Fruit fly (Drosophila melanogaster): Measurements from ENCODE around the gene CG31465.

Gene CG31465

DNA sequence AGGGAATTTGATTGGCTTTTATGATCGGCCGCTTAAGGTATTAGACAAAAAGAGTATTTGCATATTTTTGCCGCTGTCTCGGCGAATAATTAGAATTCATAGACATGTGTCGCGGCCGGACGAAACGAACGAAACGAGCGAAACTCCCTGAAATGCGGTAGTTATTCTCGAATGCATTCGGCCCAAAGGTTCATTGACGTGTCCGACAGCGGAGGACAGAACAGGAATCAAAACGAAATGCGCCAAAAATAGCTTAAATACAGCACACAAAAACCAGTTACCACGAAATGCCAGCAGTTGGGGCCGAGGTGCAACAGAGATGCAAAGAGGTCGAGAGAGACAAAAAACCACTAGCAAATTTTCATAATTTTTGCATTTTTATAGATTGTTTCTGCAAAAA lies 23.7 kb downstream of the CG31465 start:
- TF ChIP-seq CG17801 (GFP tag; optimal IDR thresholded peaks at IDR 0.05; ENCODE audit: partially characterized antibody) = no peak

DNA sequence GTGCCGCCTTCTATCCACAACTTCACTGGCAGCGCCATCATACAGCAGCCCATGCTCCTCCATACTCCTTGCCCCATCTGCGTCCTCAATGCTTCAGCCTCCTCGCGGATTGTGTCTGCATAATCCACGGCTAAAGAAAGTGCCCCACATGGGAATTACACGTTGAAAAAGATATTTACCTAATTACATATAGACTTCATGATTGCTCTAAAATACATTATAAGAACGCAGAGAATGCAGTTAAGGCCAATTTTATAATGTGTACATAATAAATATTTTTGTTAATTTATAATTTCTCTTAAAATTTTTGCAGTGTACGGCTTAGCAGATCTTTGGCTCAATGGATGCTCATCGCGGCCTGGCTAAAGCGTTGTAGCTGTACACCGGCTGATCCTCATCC lies 25.0 kb downstream of the CG31465 start:
- no peak for TF ChIP-seq CG17801 (GFP tag; optimal IDR thresholded peaks at IDR 0.05; ENCODE audit: partially characterized antibody)

dm6 chr3R:21906867-21907266 lies 26.3 kb downstream of the CG31465 start:
- TF ChIP-seq CG17801 (GFP tag; optimal IDR thresholded peaks at IDR 0.05; ENCODE audit: partially characterized antibody) = no peak

DNA sequence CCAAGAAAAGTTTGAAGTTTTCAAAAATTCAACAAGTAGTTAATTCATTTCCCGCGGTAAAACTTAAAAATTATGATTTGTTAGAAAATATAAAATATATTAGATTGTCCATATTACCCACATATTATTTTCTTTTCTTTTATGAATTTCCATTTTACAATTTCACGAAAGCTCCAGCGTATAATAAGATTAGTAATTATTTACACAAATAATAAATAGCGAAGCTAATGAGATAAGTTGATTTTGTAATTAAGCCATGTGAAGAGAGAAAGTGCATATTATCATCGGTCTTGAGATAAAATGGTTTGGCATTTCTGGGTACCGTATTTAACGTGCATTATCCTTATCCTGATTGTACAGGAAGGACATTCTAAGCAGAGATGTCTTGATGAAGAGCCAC lies 30.9 kb downstream of the CG31465 start, which contains the start of gene Qsox3:
Qsox3 (plus strand) TSS at position 301 of the 400 bp plus-strand sequence.
- no peak for TF ChIP-seq CG17801 (GFP tag; optimal IDR thresholded peaks at IDR 0.05; ENCODE audit: partially characterized antibody)

DNA sequence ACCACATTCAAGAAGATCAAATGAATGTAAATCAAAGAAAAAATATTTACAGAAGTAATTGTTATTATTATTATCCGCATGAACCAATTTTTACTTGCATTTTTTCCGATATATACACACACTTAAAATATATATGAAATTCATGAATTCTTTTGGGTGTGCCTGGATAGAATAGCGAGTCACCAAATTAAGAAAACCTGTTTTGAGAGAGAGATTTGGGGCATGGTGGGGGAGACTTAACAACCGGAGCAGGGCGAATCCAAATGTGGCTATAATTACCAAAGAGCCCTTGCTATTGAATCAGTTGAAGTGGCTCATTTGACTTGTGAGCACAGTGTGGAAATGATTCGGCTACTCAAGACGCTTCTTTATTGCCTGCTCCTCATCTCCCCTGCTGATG lies 32.8 kb downstream of the CG31465 start, which contains the start of gene Qsox2:
Qsox2 (plus strand) TSS at position 301 of the 400 bp plus-strand sequence.
- TF ChIP-seq CG17801 (GFP tag; optimal IDR thresholded peaks at IDR 0.05; ENCODE audit: partially characterized antibody) = no peak

DNA sequence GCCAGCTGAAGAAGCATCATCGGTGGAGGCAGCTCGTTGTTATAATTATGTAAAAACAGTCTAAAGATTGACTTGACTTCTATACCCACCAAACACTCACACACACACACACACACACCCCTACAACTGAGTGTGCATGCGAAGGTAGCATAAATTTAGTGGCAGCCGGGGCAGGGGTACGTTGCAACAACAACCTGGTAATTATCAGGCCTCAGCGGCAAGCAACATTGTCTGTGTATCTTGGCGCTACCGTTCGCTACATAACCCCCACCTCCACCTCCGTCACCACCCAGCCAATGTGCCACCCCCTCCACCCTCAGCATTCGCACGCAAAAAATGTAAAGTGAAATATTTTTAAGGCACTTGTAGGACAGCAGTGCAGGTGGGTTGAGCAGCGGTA lies 36.4 kb downstream of the CG31465 start:
- TF ChIP-seq CG17801 (GFP tag; optimal IDR thresholded peaks at IDR 0.05; ENCODE audit: partially characterized antibody) = no peak

dm6 chr3R:21920495-21920894 lies 39.9 kb downstream of the CG31465 start:
- TF ChIP-seq CG17801 (GFP tag; optimal IDR thresholded peaks at IDR 0.05; ENCODE audit: partially characterized antibody) = no peak

- TF ChIP-seq CG17801 (GFP tag; optimal IDR thresholded peaks at IDR 0.05; ENCODE audit: partially characterized antibody) = no peak
Measured at dm6 chr3R:21921363-21922208, 41.0 kb downstream of the CG31465 start.

DNA sequence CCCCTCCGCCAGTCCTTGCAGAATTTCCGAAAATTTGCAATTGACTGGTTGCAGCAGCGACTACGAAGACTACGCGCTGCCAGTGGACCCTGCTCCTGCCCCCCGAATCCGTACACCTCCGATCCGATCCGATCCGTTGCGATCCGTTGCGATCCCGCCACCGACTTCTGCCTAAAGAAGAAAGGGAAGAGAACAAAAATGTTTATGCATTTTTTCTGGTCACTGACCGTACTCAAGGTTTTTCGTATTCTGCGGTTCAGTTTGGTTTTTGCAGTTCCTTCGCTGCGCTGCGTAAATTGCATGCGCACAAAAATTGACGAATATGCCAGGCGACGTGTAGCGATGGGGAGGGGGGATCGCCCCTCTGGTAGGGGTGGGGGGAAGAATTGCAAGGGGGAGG lies 41.6 kb downstream of the CG31465 start:
- TF ChIP-seq CG17801 (GFP tag; optimal IDR thresholded peaks at IDR 0.05; ENCODE audit: partially characterized antibody) = no peak

DNA sequence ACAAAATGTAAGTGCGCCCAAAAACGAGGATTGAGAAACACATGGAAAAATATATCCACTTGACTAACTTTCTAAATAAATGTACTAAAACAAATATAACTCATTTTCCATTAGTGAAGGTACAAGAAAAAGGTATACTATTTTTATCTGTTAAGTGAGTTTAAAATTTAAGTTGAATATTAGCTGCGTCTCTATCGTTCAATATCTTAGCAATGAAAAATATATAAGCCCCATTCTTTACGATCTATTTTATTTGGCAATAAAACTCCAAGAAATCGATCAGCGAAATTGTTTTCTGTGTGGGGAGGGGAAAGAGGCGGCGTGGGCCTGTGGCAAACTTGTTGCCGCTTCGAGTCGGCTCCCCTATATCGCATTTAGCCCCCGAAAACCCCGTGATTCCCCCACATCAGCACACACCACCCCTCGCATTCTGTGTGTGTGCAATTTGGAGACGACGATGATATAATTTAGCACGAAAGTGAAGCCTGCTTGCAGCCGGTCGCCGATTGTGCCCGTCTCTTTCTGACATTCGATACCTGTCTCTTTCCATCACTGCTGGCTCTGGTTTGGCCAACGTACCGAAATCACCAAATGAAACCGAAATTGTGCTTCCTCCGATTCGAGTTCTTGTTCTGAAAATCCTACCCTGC lies 42.2 kb downstream of the CG31465 start:
- TF ChIP-seq CG17801 (GFP tag; optimal IDR thresholded peaks at IDR 0.05; ENCODE audit: partially characterized antibody) = no peak

- TF ChIP-seq CG17801 (GFP tag; optimal IDR thresholded peaks at IDR 0.05; ENCODE audit: partially characterized antibody) = no peak
Measured at dm6 chr3R:21923742-21924141, 43.1 kb downstream of the CG31465 start.

dm6 chr3R:21928214-21928613 lies 47.6 kb downstream of the CG31465 start:
- no peak for TF ChIP-seq CG17801 (GFP tag; optimal IDR thresholded peaks at IDR 0.05; ENCODE audit: partially characterized antibody)

- peak; percentile 40 for TF ChIP-seq CG17801 (GFP tag; optimal IDR thresholded peaks at IDR 0.05; ENCODE audit: partially characterized antibody)
Measured at dm6 chr3R:21931346-21931745, 50.7 kb downstream of the CG31465 start.
